Worm (Caenorhabditis elegans) whole organism, L4 larva: Measurements from ENCODE around the gene F18A12.2.

Experiments
- T20F7.1 ChIP-seq: fragments of 200-800 bp; sonication (Bioruptor generic); optimal IDR thresholded peaks from 2 replicates; lab custom pipeline; 2018; ENCODE audit warnings: mild to moderate bottlenecking, missing genetic modification characterization, missing compliant biosample characterization
- arid-1 ChIP-seq: fragments of 200-800 bp; sonication (Bioruptor generic); conservative IDR thresholded peaks from 2 replicates; pipeline ENCODE4 v1.3.6; 2022; ENCODE audit warnings: missing genetic modification reagents, missing genetic modification characterization, missing compliant biosample characterization
- ceh-82 ChIP-seq: sonication (generic microtip); optimal IDR thresholded peaks from 2 replicates; lab custom pipeline; 2017; ENCODE audit warnings: missing biosample characterization, missing genetic modification characterization
- nhr-11 ChIP-seq: fragments of 150-350 bp; optimal IDR thresholded peaks from 2 replicates; lab custom pipeline; 2014; ENCODE audit warnings: missing biosample characterization, missing genetic modification characterization
- nhr-237 ChIP-seq: sonication (generic microtip); optimal IDR thresholded peaks from 2 replicates; lab custom pipeline; 2017; ENCODE audit warnings: missing biosample characterization, missing genetic modification characterization
- nhr-42 ChIP-seq: fragments of 200-800 bp; sonication (Bioruptor generic); IDR thresholded peaks from 2 replicates; pipeline ENCODE4 v1.3.6; 2022; ENCODE audit warnings: missing genetic modification characterization, missing compliant biosample characterization
- nhr-76 ChIP-seq: fragments of 150-350 bp; optimal IDR thresholded peaks from 2 replicates; lab custom pipeline; 2014; ENCODE audit warnings: missing biosample characterization, missing genetic modification characterization
- tra-1 ChIP-seq: fragments of 200-800 bp; sonication (Bioruptor generic); IDR thresholded peaks from 2 replicates; pipeline ENCODE4 v1.3.6; 2022; ENCODE audit warnings: missing genetic modification reagents, missing genetic modification characterization, missing compliant biosample characterization
- unc-39 ChIP-seq: sonication (generic microtip); optimal IDR thresholded peaks from 2 replicates; lab custom pipeline; 2017; ENCODE audit warnings: missing biosample characterization, missing genetic modification characterization

ce11 chrII:3452421-3452820, 37.8 kb downstream of the F18A12.2 start, which contains the start of gene C16C8.12:
- TF ChIP-seq nhr-76, result no peak
- TF ChIP-seq unc-39, result no peak
- TF ChIP-seq ceh-82 (tag; lab: Kevin White, UChicago), result no peak
- TF ChIP-seq tra-1, result no peak
- no peak for TF ChIP-seq nhr-42 (GFP tag; lab: Robert Waterston, UW)
- no peak for TF ChIP-seq arid-1
- TF ChIP-seq nhr-11, result no peak
- no peak for TF ChIP-seq T20F7.1 (GFP tag; lab: Kevin White, UChicago)
- no peak for TF ChIP-seq nhr-237
